Worm (Caenorhabditis elegans) whole organism, young adult: ENCODE results near the gene apd-3.
"Not testable (repeated sequence)": the region's sequence is repeated elsewhere in the genome, so short reads cannot be mapped to it uniquely, and the experiment has no call there.

Experiments
- B0035.1 ChIP-seq: sonication (generic microtip); optimal IDR thresholded peaks from 2 replicates; lab custom pipeline; 2016; ENCODE audit warnings: missing genetic modification characterization, mild to moderate bottlenecking, missing compliant biosample characterization, missing genotype, missing genetic modification reagents
- Y79H2A.3 ChIP-seq: fragments of 200-800 bp; sonication (Bioruptor generic); conservative IDR thresholded peaks from 2 replicates; pipeline ENCODE4 v1.3.6; 2022; ENCODE audit warnings: missing genetic modification reagents, missing genetic modification characterization, missing compliant biosample characterization
- ama-1 ChIP-seq, 3 experiments: fragments of 150-350 bp in 1 of 3; sonication (generic microtip) in 2 of 3; optimal IDR thresholded peaks; 2 replicates each; lab custom pipeline; 2014 to 2018; ENCODE audit warnings: missing biosample characterization in 2 of 3, missing genetic modification characterization in 2 of 3, missing genetic modification reagents in 2 of 3
- aptf-2 ChIP-seq: fragments of 200-800 bp; sonication (Bioruptor generic); conservative IDR thresholded peaks from 2 replicates; pipeline ENCODE4 v1.3.6; 2022; ENCODE audit warnings: missing genetic modification reagents, missing genetic modification characterization, missing compliant biosample characterization
- cebp-1 ChIP-seq, 2 experiments: fragments of 200-800 bp in 1 of 2; sonication (Bioruptor generic) in 1 of 2; sonication (generic microtip) in 1 of 2; IDR thresholded peaks in 1 of 2; optimal IDR thresholded peaks in 1 of 2; 2 replicates each; pipeline versions ENCODE4 v1.3.6 to Lab custom; 2017 to 2022; ENCODE audit warnings: missing compliant biosample characterization in 2 of 2, missing genetic modification characterization in 2 of 2, mild to moderate bottlenecking in 1 of 2, missing genetic modification reagents in 1 of 2, moderate library complexity in 1 of 2
- lin-35 ChIP-seq, 3 experiments: fragments of 150-350 bp in 2 of 3; sonication (generic microtip) in 1 of 3; optimal IDR thresholded peaks; 2 replicates each; lab custom pipeline; 2014 to 2018; ENCODE audit warnings: missing biosample characterization in 3 of 3, missing genetic modification characterization in 3 of 3, missing genetic modification reagents in 3 of 3
- nfya-2 ChIP-seq: fragments of 200-800 bp; sonication (Bioruptor generic); IDR thresholded peaks from 2 replicates; pipeline ENCODE4 v1.3.6; 2022; ENCODE audit warnings: missing genetic modification reagents, missing genetic modification characterization, missing compliant biosample characterization
- nfyb-1 ChIP-seq: fragments of 200-800 bp; sonication (Bioruptor generic); IDR thresholded peaks from 2 replicates; pipeline ENCODE4 v1.3.6; 2022; ENCODE audit warnings: missing genetic modification reagents, missing genetic modification characterization, missing compliant biosample characterization
- nhr-80 ChIP-seq: sonication (generic microtip); optimal IDR thresholded peaks from 2 replicates; lab custom pipeline; 2016; ENCODE audit warnings: missing genetic modification characterization, missing compliant biosample characterization
- snpc-4 ChIP-seq, 5 experiments: fragments of 150-350 bp in 1 of 5; sonication (generic microtip) in 4 of 5; optimal IDR thresholded peaks; 2 replicates each; lab custom pipeline; 2014 to 2018; ENCODE audit warnings: missing genetic modification characterization in 5 of 5, missing biosample characterization in 3 of 5, antibody characterized with exemption in 2 of 5, mild to moderate bottlenecking in 2 of 5, missing compliant biosample characterization in 2 of 5, missing genotype in 2 of 5, moderate library complexity in 2 of 5, missing genetic modification reagents in 1 of 5
- ztf-6 ChIP-seq: fragments of 200-800 bp; sonication (Bioruptor generic); IDR thresholded peaks from 2 replicates; pipeline ENCODE4 v1.3.6; 2022; ENCODE audit warnings: missing genetic modification reagents, missing genetic modification characterization, missing compliant biosample characterization

DNA sequence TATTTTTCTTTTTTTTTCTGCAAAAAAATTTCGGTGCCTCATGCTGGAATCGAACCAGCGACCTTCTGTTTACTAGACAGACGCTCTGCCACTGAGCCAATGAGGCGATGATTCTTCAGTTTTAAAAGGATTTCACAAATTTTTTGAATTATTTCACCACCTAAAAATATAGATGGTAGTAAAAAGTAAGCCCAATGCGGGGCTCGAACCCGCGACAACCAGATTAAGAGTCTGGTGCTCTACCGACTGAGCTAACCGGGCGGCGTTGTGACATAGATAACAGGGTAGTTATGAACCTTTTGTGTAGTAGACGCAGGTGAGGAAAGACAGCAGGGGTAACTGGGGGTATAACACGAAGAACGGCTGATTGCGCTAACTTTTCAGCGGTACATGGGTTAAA is 21.3 kb upstream of the apd-3 start:
- peak; percentile 86 for TF ChIP-seq nfyb-1 (GFP tag; lab: Robert Waterston, UW)
- not testable (repeated sequence) for TF ChIP-seq aptf-2 (GFP tag; lab: Robert Waterston, UW); cebp-1 (GFP tag; IDR thresholded peaks at IDR 0.05; lab: Robert Waterston, UW); cebp-1 (tag; optimal IDR thresholded peaks at IDR 0.05; lab: Kevin White, UChicago); ama-1 (optimal IDR thresholded peaks at IDR 0.05; lab: Kevin White, UChicago); Y79H2A.3; B0035.1; snpc-4 (GFP tag; optimal IDR thresholded peaks at IDR 0.05; lab: Kevin White, UChicago); lin-35 (GFP tag; optimal IDR thresholded peaks at IDR 0.05; lab: Kevin White, UChicago); ztf-6
- TF ChIP-seq ama-1 (GFP tag; optimal IDR thresholded peaks at IDR 0.05; lab: Kevin White, UChicago), result peak; percentile 69
- peak; percentile 14 for TF ChIP-seq nhr-80 (tag; lab: Kevin White, UChicago)
- peak in 2 of 4 experiments; percentile 61 to 85 for TF ChIP-seq snpc-4 (tag; optimal IDR thresholded peaks at IDR 0.05; lab: Kevin White, UChicago)
- TF ChIP-seq nfya-2, result 0 out of 2 replicates have a peak, but pooled peaks have one; percentile 59
